Worm (Caenorhabditis elegans) whole organism, L1 larva: ENCODE measurements around the gene nspf-2.

ENCODE experiments used
- C16A3.4 ChIP-seq: fragments of 150-350 bp; optimal IDR thresholded peaks from 2 replicates; lab custom pipeline; 2014; ENCODE audit warnings: missing biosample characterization, missing genetic modification characterization
- Y116A8C.19 ChIP-seq: sonication (generic microtip); optimal IDR thresholded peaks from 2 replicates; lab custom pipeline; 2016; ENCODE audit warnings: missing compliant biosample characterization, missing genetic modification characterization, borderline replicate concordance
- alr-1 ChIP-seq: fragments of 200-800 bp; sonication (Bioruptor generic); optimal IDR thresholded peaks from 2 replicates; lab custom pipeline; 2018; ENCODE audit warnings: borderline replicate concordance, mild to moderate bottlenecking, missing genetic modification characterization, missing compliant biosample characterization
- aly-2 ChIP-seq: fragments of 150-350 bp; optimal IDR thresholded peaks from 2 replicates; lab custom pipeline; 2014; ENCODE audit warnings: missing biosample characterization, missing genetic modification characterization
- ceh-63 ChIP-seq: fragments of 200-800 bp; sonication (Bioruptor generic); optimal IDR thresholded peaks from 2 replicates; lab custom pipeline; 2018; ENCODE audit warnings: mild to moderate bottlenecking, missing genetic modification characterization, missing compliant biosample characterization
- ceh-88 ChIP-seq: fragments of 200-800 bp; sonication (Bioruptor generic); IDR thresholded peaks from 2 replicates; pipeline ENCODE4 v1.3.6; 2022; ENCODE audit warnings: missing genetic modification characterization, missing compliant biosample characterization
- ceh-90 ChIP-seq: sonication (generic microtip); optimal IDR thresholded peaks from 2 replicates; lab custom pipeline; 2016; ENCODE audit warnings: missing genetic modification characterization, missing compliant biosample characterization
- ces-1 ChIP-seq: fragments of 150-350 bp; optimal IDR thresholded peaks from 2 replicates; lab custom pipeline; 2014; ENCODE audit warnings: missing biosample characterization, missing genetic modification reagents, missing genetic modification characterization
- dsc-1 ChIP-seq: sonication (generic microtip); optimal IDR thresholded peaks from 2 replicates; lab custom pipeline; 2016; ENCODE audit warnings: mild to moderate bottlenecking, missing genetic modification characterization, missing compliant biosample characterization
- egl-27 ChIP-seq, 2 experiments: fragments of 150-350 bp in 1 of 2; sonication (generic microtip); optimal IDR thresholded peaks; 3 replicates each; lab custom pipeline; 2017 to 2018; ENCODE audit warnings: missing biosample characterization in 2 of 2, missing genetic modification characterization in 2 of 2, missing genetic modification reagents in 2 of 2
- elt-2 ChIP-seq: sonication (generic microtip); optimal IDR thresholded peaks from 2 replicates; lab custom pipeline; 2016; ENCODE audit warnings: missing genetic modification characterization, mild to moderate bottlenecking, inconsistent platforms, missing compliant biosample characterization, missing genetic modification reagents
- ets-5 ChIP-seq: fragments of 200-800 bp; sonication (Bioruptor generic); IDR thresholded peaks from 2 replicates; pipeline ENCODE4 v1.3.6; 2022; ENCODE audit warnings: missing genetic modification characterization, missing compliant biosample characterization
- fkh-10 ChIP-seq: sonication (generic microtip); optimal IDR thresholded peaks from 2 replicates; lab custom pipeline; 2017; ENCODE audit warnings: missing biosample characterization, missing genetic modification reagents, missing genetic modification characterization
- fkh-4 ChIP-seq: sonication (generic microtip); optimal IDR thresholded peaks from 2 replicates; lab custom pipeline; 2016; ENCODE audit warnings: missing compliant biosample characterization, missing genetic modification characterization, borderline replicate concordance
- fos-1 ChIP-seq: fragments of 150-350 bp; optimal IDR thresholded peaks from 2 replicates; lab custom pipeline; 2014; ENCODE audit warnings: missing biosample characterization, missing genetic modification characterization
- grh-1 ChIP-seq: fragments of 200-800 bp; sonication (Bioruptor generic); IDR thresholded peaks from 2 replicates; pipeline ENCODE4 v1.3.6; 2022; ENCODE audit warnings: missing genetic modification reagents, missing genetic modification characterization, missing compliant biosample characterization
- hlh-4 ChIP-seq: sonication (generic microtip); optimal IDR thresholded peaks from 2 replicates; lab custom pipeline; 2016; ENCODE audit warnings: mild to moderate bottlenecking, missing genetic modification characterization, missing compliant biosample characterization
- hpl-2 ChIP-seq: fragments of 150-350 bp; optimal IDR thresholded peaks from 2 replicates; lab custom pipeline; 2014; ENCODE audit warnings: missing biosample characterization, missing genetic modification reagents, missing genetic modification characterization
- isw-1 ChIP-seq: fragments of 200-800 bp; sonication (Bioruptor generic); IDR thresholded peaks from 2 replicates; pipeline ENCODE4 v1.3.6; 2022; ENCODE audit warnings: missing genetic modification characterization, missing compliant biosample characterization
- lin-14 ChIP-seq: fragments of 200-800 bp; sonication (Bioruptor generic); optimal IDR thresholded peaks from 2 replicates; lab custom pipeline; 2018; ENCODE audit warnings: mild to moderate bottlenecking, missing genetic modification characterization, moderate library complexity, missing compliant biosample characterization
- lin-35 ChIP-seq, 2 experiments: fragments of 150-350 bp; optimal IDR thresholded peaks; 2 replicates each; lab custom pipeline; 2014; ENCODE audit warnings: missing biosample characterization in 2 of 2, missing genetic modification characterization in 2 of 2, missing genetic modification reagents in 2 of 2
- lin-39 ChIP-seq: fragments of 150-350 bp; optimal IDR thresholded peaks from 2 replicates; lab custom pipeline; 2014; ENCODE audit warnings: missing biosample characterization, missing genetic modification reagents, missing genetic modification characterization
- mab-9 ChIP-seq: fragments of 200-800 bp; sonication (Bioruptor generic); IDR thresholded peaks from 2 replicates; pipeline ENCODE4 v1.3.6; 2022; ENCODE audit warnings: missing genetic modification reagents, missing genetic modification characterization, missing compliant biosample characterization
- mdl-1 ChIP-seq, 2 experiments: fragments of 150-350 bp; optimal IDR thresholded peaks; 2 replicates each; lab custom pipeline; 2014 to 2017; ENCODE audit warnings: missing biosample characterization in 2 of 2, missing genetic modification characterization in 2 of 2, inconsistent platforms in 1 of 2
- mef-2 ChIP-seq: fragments of 150-350 bp; optimal IDR thresholded peaks from 2 replicates; lab custom pipeline; 2014; ENCODE audit warnings: missing biosample characterization, missing genetic modification characterization
- nhr-12 ChIP-seq: sonication (generic microtip); optimal IDR thresholded peaks from 2 replicates; lab custom pipeline; 2017; ENCODE audit warnings: missing biosample characterization, missing genetic modification characterization
- nhr-28 ChIP-seq: fragments of 150-350 bp; optimal IDR thresholded peaks from 2 replicates; lab custom pipeline; 2014; ENCODE audit warnings: missing biosample characterization, missing genetic modification characterization
- nhr-47 ChIP-seq: sonication (generic microtip); optimal IDR thresholded peaks from 2 replicates; lab custom pipeline; 2016; ENCODE audit warnings: mild to moderate bottlenecking, missing genetic modification characterization, moderate library complexity, missing compliant biosample characterization
- nhr-84 ChIP-seq: sonication (generic microtip); optimal IDR thresholded peaks from 2 replicates; lab custom pipeline; 2017; ENCODE audit warnings: missing biosample characterization, missing genetic modification characterization
- nhr-85 ChIP-seq: sonication (generic microtip); peaks from one replicate; lab custom pipeline; 2016; ENCODE audit warnings: missing genetic modification characterization, inconsistent platforms, missing compliant biosample characterization
- nhr-90 ChIP-seq: sonication (generic microtip); optimal IDR thresholded peaks from 2 replicates; lab custom pipeline; 2016; ENCODE audit warnings: mild to moderate bottlenecking, missing genetic modification characterization, missing compliant biosample characterization; ENCODE audit not compliant: poor library complexity
- pqm-1 ChIP-seq: sonication (generic microtip); optimal IDR thresholded peaks from 3 replicates; lab custom pipeline; 2017; ENCODE audit warnings: missing biosample characterization, missing genetic modification characterization
- rnt-1 ChIP-seq: sonication (generic microtip); optimal IDR thresholded peaks from 2 replicates; lab custom pipeline; 2016; ENCODE audit warnings: mild to moderate bottlenecking, missing genetic modification characterization, moderate library complexity, missing compliant biosample characterization
- skn-1 ChIP-seq: fragments of 150-350 bp; optimal IDR thresholded peaks from 2 replicates; lab custom pipeline; 2014; ENCODE audit warnings: missing biosample characterization, missing genetic modification characterization
- snu-23 ChIP-seq: sonication (generic microtip); optimal IDR thresholded peaks from 2 replicates; lab custom pipeline; 2016; ENCODE audit warnings: missing genetic modification characterization, missing compliant biosample characterization
- sptf-1 ChIP-seq: fragments of 150-350 bp; optimal IDR thresholded peaks from 2 replicates; lab custom pipeline; 2014; ENCODE audit warnings: missing biosample characterization, missing genetic modification characterization
- tlp-1 ChIP-seq: fragments of 150-350 bp; optimal IDR thresholded peaks from 2 replicates; lab custom pipeline; 2014; ENCODE audit warnings: missing biosample characterization, missing genetic modification characterization
- unc-30 ChIP-seq: sonication (generic microtip); optimal IDR thresholded peaks from 2 replicates; lab custom pipeline; 2017; ENCODE audit warnings: missing biosample characterization, missing genetic modification characterization
- unc-86 ChIP-seq: sonication (generic microtip); optimal IDR thresholded peaks from 2 replicates; lab custom pipeline; 2016; ENCODE audit warnings: missing genetic modification characterization, missing compliant biosample characterization
- vab-15 ChIP-seq: sonication (generic microtip); optimal IDR thresholded peaks from 2 replicates; lab custom pipeline; 2017; ENCODE audit warnings: missing genotype, mild to moderate bottlenecking, missing genetic modification characterization, missing compliant biosample characterization
- zag-1 ChIP-seq: fragments of 150-350 bp; optimal IDR thresholded peaks from 2 replicates; lab custom pipeline; 2014; ENCODE audit warnings: missing biosample characterization, missing genetic modification characterization
- ztf-11 ChIP-seq, 2 experiments: sonication (generic microtip); optimal IDR thresholded peaks; 2 replicates each; lab custom pipeline; 2016 to 2017; ENCODE audit warnings: missing genetic modification characterization in 2 of 2, missing biosample characterization in 1 of 2, missing compliant biosample characterization in 1 of 2
- ztf-4 ChIP-seq: fragments of 150-350 bp; optimal IDR thresholded peaks from 2 replicates; lab custom pipeline; 2014; ENCODE audit warnings: missing biosample characterization, missing genetic modification characterization

Gene nspf-2

DNA sequence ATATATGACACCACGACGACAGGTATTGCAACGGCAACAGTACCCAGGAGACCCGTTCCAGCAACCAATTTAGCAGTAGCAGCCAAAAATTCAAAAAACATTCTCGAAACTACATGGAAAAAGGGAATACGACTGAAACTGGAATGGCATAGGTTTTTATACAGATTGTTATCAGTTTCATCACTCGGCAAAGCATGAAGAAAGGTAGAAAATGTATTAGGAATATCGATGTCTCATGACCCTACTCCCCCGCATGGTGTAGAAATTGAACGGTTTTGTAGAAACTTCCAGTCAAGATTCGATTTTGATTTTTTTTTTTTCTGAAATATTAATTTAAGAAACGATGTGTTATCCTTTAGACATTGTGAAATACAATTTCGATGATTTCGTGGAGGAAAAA lies 22.2 kb downstream of the nspf-2 start, which contains the start of gene T05A8.2:
Gene T05A8.2 (minus strand): TSS at position 101 of the 400 bp plus-strand sequence.
- no peak for TF ChIP-seq nhr-47 (tag; lab: Kevin White, UChicago)
- TF ChIP-seq ceh-88 (GFP tag; lab: Robert Waterston, UW): no peak
- TF ChIP-seq nhr-12 (tag; lab: Kevin White, UChicago): no peak
- no peak for TF ChIP-seq egl-27 (tag; optimal IDR thresholded peaks at IDR 0.05; lab: Kevin White, UChicago)
- no peak for TF ChIP-seq nhr-28 (tag; lab: Kevin White, UChicago)

DNA sequence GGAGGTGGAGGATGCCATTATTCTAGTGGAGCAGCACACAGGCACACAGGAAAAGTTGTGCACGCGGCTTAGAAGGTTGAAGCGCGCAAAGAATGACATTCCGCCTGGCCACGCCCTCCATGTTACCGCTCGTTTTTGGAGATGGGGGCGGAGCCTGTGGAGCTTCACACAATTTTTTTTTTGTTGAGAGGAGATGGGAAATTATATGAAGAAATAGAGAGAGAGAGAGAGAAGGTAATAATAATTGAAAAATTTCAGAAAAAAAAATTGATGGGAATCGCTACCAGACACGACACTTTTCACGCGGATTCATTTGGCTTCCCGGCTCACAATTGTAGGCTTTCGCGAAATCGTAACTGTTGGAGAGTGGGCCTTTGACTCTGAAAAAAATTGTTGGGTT lies 28.6 kb downstream of the nspf-2 start, which contains the start of gene T05A8.3:
Gene T05A8.3 (minus strand): TSS at position 101 of the 400 bp plus-strand sequence.
- TF ChIP-seq lin-14 (GFP tag; lab: Kevin White, UChicago): no peak
- no peak for TF ChIP-seq ztf-4
- no peak for TF ChIP-seq mef-2 (tag; lab: Kevin White, UChicago)
- no peak for TF ChIP-seq ztf-11 (tag; optimal IDR thresholded peaks at IDR 0.05; lab: Kevin White, UChicago)
- no peak for TF ChIP-seq alr-1 (tag; lab: Kevin White, UChicago)
- TF ChIP-seq grh-1: no peak
- TF ChIP-seq mab-9 (GFP tag; lab: Robert Waterston, UW): no peak
- TF ChIP-seq sptf-1 (tag; lab: Kevin White, UChicago): no peak
- no peak for TF ChIP-seq nhr-90
- no peak for TF ChIP-seq rnt-1 (tag; lab: Kevin White, UChicago)
- no peak for TF ChIP-seq zag-1
- no peak for TF ChIP-seq unc-86 (tag; lab: Kevin White, UChicago)
- no peak for TF ChIP-seq nhr-85 (tag; lab: Kevin White, UChicago)

DNA sequence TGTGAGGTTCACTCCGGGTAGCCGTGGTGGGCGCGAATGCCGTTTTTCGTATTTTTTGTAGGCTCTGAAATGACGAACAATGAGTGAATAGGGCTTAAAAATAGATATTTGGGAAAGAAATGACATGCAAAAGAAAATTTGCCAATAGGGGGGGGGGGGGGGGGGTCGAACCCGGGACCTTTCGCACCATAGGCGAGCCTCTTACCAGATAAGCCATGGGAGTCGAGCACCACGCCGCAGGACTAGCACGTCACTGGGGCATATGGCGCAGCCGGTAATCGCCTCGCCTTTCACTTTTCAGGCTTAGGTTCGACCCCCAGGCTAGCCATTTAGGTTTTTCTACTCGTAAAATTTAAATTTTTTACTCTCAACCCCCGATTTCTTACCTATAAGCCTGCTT lies 30.5 kb downstream of the nspf-2 start:
- TF ChIP-seq ets-5: no peak
- no peak for TF ChIP-seq skn-1 (tag; lab: Kevin White, UChicago)

DNA sequence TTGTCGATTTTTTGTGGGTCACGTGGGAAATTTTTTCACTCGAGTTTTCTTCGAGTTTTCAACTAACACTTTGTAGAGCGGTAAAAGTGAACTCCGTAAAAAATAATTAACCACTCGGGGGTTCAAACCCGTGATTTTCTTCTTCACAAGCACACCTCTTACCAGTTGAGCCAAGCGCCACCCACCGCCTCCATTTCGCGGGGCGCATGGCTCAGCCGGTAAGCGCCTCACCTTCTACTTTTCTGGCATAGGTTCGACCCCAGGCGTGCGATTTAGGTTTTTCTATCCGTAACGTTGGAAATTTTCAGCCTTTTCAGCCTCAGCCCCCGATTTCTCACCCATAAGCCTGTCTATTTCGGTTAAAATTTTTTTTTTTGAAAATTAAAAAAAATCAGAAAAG lies 33.3 kb downstream of the nspf-2 start:
- no peak for TF ChIP-seq dsc-1
- TF ChIP-seq nhr-84 (tag; lab: Kevin White, UChicago): no peak
- no peak for TF ChIP-seq ces-1 (GFP tag; lab: Kevin White, UChicago)
- no peak for TF ChIP-seq Y116A8C.19 (tag; lab: Kevin White, UChicago)
- no peak for TF ChIP-seq unc-30 (tag; lab: Kevin White, UChicago)
- no peak for TF ChIP-seq ceh-90
- TF ChIP-seq lin-35 (GFP tag; optimal IDR thresholded peaks at IDR 0.05; lab: Kevin White, UChicago): no peak
- no peak for TF ChIP-seq fkh-10 (GFP tag; lab: Kevin White, UChicago)
- TF ChIP-seq fos-1 (tag; lab: Kevin White, UChicago): no peak
- no peak for TF ChIP-seq pqm-1 (tag; lab: Kevin White, UChicago)
- no peak for TF ChIP-seq elt-2 (tag; lab: Kevin White, UChicago)
- no peak for TF ChIP-seq vab-15 (tag; lab: Kevin White, UChicago)
- TF ChIP-seq hpl-2 (GFP tag; lab: Kevin White, UChicago): no peak
- TF ChIP-seq aly-2 (tag; lab: Kevin White, UChicago): no peak
- no peak for TF ChIP-seq ceh-63 (GFP tag; lab: Kevin White, UChicago)

DNA sequence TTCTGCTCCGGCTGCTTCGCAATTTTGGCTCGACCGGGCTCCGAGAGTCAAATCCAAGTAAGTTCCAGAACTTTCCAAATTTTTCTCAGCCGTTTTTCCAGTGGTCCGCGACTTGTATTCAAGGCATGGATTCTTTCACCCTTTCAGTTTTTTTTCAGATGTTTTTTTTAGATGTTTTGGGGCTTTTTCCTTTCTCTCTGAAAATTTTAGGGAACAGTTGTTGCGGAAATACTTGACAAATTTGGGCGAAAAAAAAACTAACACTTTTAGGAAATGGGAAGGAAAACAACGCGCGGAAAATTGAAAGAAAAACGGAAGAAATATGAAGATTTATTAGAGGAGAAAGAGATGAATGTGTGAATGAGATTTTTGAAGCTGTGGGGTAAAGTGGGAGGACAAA lies 36.8 kb downstream of the nspf-2 start, which contains the start of the genes T05A8.11 and nep-2:
Gene T05A8.11 (minus strand): TSS at position 101 of the 400 bp plus-strand sequence.
Gene nep-2 (minus strand): TSS at position 192 of the 400 bp plus-strand sequence.
- no peak for TF ChIP-seq C16A3.4 (tag; lab: Kevin White, UChicago)
- no peak for TF ChIP-seq hlh-4 (tag; lab: Kevin White, UChicago)
- TF ChIP-seq rnt-1 (tag; lab: Kevin White, UChicago): no peak
- TF ChIP-seq unc-30 (tag; lab: Kevin White, UChicago): no peak
- TF ChIP-seq snu-23 (GFP tag; lab: Kevin White, UChicago): no peak
- TF ChIP-seq isw-1 (GFP tag; lab: Robert Waterston, UW): no peak
- no peak for TF ChIP-seq fkh-10 (GFP tag; lab: Kevin White, UChicago)
- TF ChIP-seq mdl-1 (tag; optimal IDR thresholded peaks at IDR 0.05; lab: Kevin White, UChicago): no peak
- TF ChIP-seq Y116A8C.19 (tag; lab: Kevin White, UChicago): no peak
- no peak for TF ChIP-seq tlp-1 (tag; lab: Kevin White, UChicago)
- no peak for TF ChIP-seq pqm-1 (tag; lab: Kevin White, UChicago)
- no peak for TF ChIP-seq lin-39 (tag; lab: Kevin White, UChicago)
- TF ChIP-seq ets-5: no peak
- no peak for TF ChIP-seq ceh-90
- no peak for TF ChIP-seq lin-35 (GFP tag; optimal IDR thresholded peaks at IDR 0.05; lab: Kevin White, UChicago)
- no peak for TF ChIP-seq fkh-4 (tag; lab: Kevin White, UChicago)
